Fruit fly (Drosophila melanogaster) whole organism, prepupa: ENCODE data around the gene CG6479.

Experiments used
- Blimp-1 ChIP-seq: fragments of 200-800 bp; sonication (Bioruptor generic); optimal IDR thresholded peaks from 3 replicates; lab custom pipeline; 2017; ENCODE audit warnings: missing biosample characterization, missing genetic modification characterization, mild to moderate bottlenecking, moderate library complexity, missing genetic modification reagents
- CG10631 ChIP-seq: fragments of 200-800 bp; sonication (Bioruptor generic); optimal IDR thresholded peaks from 2 replicates; lab custom pipeline; 2016; ENCODE audit warnings: missing biosample characterization, missing genetic modification characterization
- CG10669 ChIP-seq: fragments of 200-800 bp; sonication (Bioruptor generic); optimal IDR thresholded peaks from 3 replicates; lab custom pipeline; 2018; ENCODE audit warnings: missing biosample characterization, mild to moderate bottlenecking, missing genetic modification characterization, moderate library complexity
- CG11294 ChIP-seq: fragments of 200-800 bp; sonication (Bioruptor generic); IDR thresholded peaks from 2 replicates; pipeline ENCODE4 v1.3.6; 2022; ENCODE audit warnings: missing biosample characterization, missing genetic modification characterization
- CG11762 ChIP-seq: fragments of 200-800 bp; sonication (Bioruptor generic); optimal IDR thresholded peaks from 3 replicates; lab custom pipeline; 2016; ENCODE audit warnings: missing biosample characterization, missing genetic modification characterization; ENCODE audit not compliant: insufficient read depth
- CG11902 ChIP-seq: fragments of 200-800 bp; sonication (Bioruptor generic); optimal IDR thresholded peaks from 3 replicates; lab custom pipeline; 2016; ENCODE audit warnings: missing biosample characterization, missing genetic modification characterization
- CG16779 ChIP-seq: fragments of 200-800 bp; sonication (Bioruptor generic); optimal IDR thresholded peaks from 3 replicates; lab custom pipeline; 2017; ENCODE audit warnings: missing biosample characterization, mild to moderate bottlenecking, missing genetic modification characterization
- CG32006 ChIP-seq: fragments of 200-800 bp; sonication (Bioruptor generic); optimal IDR thresholded peaks from 3 replicates; lab custom pipeline; 2017; ENCODE audit warnings: missing biosample characterization, mild to moderate bottlenecking, missing genetic modification characterization
- CG34406 ChIP-seq: fragments of 200-800 bp; sonication (Bioruptor generic); optimal IDR thresholded peaks from 3 replicates; lab custom pipeline; 2016; ENCODE audit warnings: missing biosample characterization, missing genetic modification characterization
- CG3919 ChIP-seq: fragments of 200-800 bp; sonication (Bioruptor generic); optimal IDR thresholded peaks from 3 replicates; lab custom pipeline; 2016; ENCODE audit warnings: missing biosample characterization, missing genetic modification characterization
- CG6163 ChIP-seq: fragments of 200-800 bp; sonication (Bioruptor generic); IDR thresholded peaks from 3 replicates; pipeline ENCODE4 v1.3.6; 2022; ENCODE audit warnings: missing biosample characterization, missing genetic modification characterization
- CG6276 ChIP-seq: fragments of 200-800 bp; sonication (Bioruptor generic); optimal IDR thresholded peaks from 2 replicates; lab custom pipeline; 2017; ENCODE audit warnings: missing biosample characterization, mild to moderate bottlenecking, missing genetic modification characterization
- CG6808 ChIP-seq: fragments of 200-800 bp; sonication (Bioruptor generic); optimal IDR thresholded peaks from 3 replicates; lab custom pipeline; 2017; ENCODE audit warnings: missing biosample characterization, missing genetic modification characterization, mild to moderate bottlenecking, moderate library complexity, missing genetic modification reagents
- CG8119 ChIP-seq: fragments of 200-800 bp; sonication (Bioruptor generic); IDR thresholded peaks from 3 replicates; pipeline ENCODE4 v1.3.6; 2022; ENCODE audit warnings: missing biosample characterization, missing genetic modification characterization
- CG8319 ChIP-seq: fragments of 200-800 bp; sonication (Bioruptor generic); optimal IDR thresholded peaks from 3 replicates; lab custom pipeline; 2016; ENCODE audit warnings: missing biosample characterization, missing genetic modification characterization
- Eip75B ChIP-seq: fragments of 200-800 bp; sonication (Bioruptor generic); optimal IDR thresholded peaks from 3 replicates; lab custom pipeline; 2016; ENCODE audit warnings: missing biosample characterization, missing genetic modification characterization
- Eip93F ChIP-seq: fragments of 200-800 bp; sonication (Bioruptor generic); optimal IDR thresholded peaks from 2 replicates; lab custom pipeline; 2016; ENCODE audit warnings: missing biosample characterization, mild to moderate bottlenecking, missing genetic modification characterization
- Ets21C ChIP-seq: fragments of 200-800 bp; sonication (Bioruptor generic); optimal IDR thresholded peaks from 3 replicates; lab custom pipeline; 2016; ENCODE audit warnings: missing biosample characterization, missing genetic modification characterization
- Gug ChIP-seq: fragments of 200-800 bp; sonication (Bioruptor generic); IDR thresholded peaks from 2 replicates; pipeline ENCODE4 v1.3.6; 2022; ENCODE audit warnings: missing biosample characterization, missing genetic modification characterization
- Hr39 ChIP-seq: fragments of 200-800 bp; sonication (Bioruptor generic); optimal IDR thresholded peaks from 2 replicates; lab custom pipeline; 2016; ENCODE audit warnings: missing biosample characterization, missing genetic modification characterization
- Lpt ChIP-seq: fragments of 200-800 bp; sonication (Bioruptor generic); optimal IDR thresholded peaks from 3 replicates; lab custom pipeline; 2016; ENCODE audit warnings: missing biosample characterization, missing genetic modification characterization
- Met ChIP-seq: fragments of 200-800 bp; sonication (Bioruptor generic); optimal IDR thresholded peaks from 3 replicates; lab custom pipeline; 2016; ENCODE audit warnings: missing biosample characterization, missing genetic modification characterization
- OdsH ChIP-seq: fragments of 200-800 bp; sonication (Bioruptor generic); optimal IDR thresholded peaks from 3 replicates; lab custom pipeline; 2016; ENCODE audit warnings: missing biosample characterization, missing genetic modification characterization
- Smox ChIP-seq: fragments of 200-800 bp; sonication (Bioruptor generic); optimal IDR thresholded peaks from 3 replicates; lab custom pipeline; 2016; ENCODE audit warnings: missing biosample characterization, missing genetic modification characterization
- Sox102F ChIP-seq: fragments of 200-800 bp; sonication (Bioruptor generic); optimal IDR thresholded peaks from 2 replicates; lab custom pipeline; 2016; ENCODE audit warnings: missing biosample characterization, mild to moderate bottlenecking, missing genetic modification characterization
- Sox14 ChIP-seq: fragments of 200-800 bp; sonication (Bioruptor generic); optimal IDR thresholded peaks from 3 replicates; lab custom pipeline; 2016; ENCODE audit warnings: missing biosample characterization, missing genetic modification characterization
- achi ChIP-seq: fragments of 200-800 bp; sonication (Bioruptor generic); optimal IDR thresholded peaks from 3 replicates; lab custom pipeline; 2016; ENCODE audit warnings: missing biosample characterization, missing genetic modification characterization
- dac ChIP-seq: fragments of 200-800 bp; sonication (Bioruptor generic); optimal IDR thresholded peaks from 2 replicates; lab custom pipeline; 2017; ENCODE audit warnings: missing biosample characterization, mild to moderate bottlenecking, missing genetic modification characterization
- dsx ChIP-seq: fragments of 200-800 bp; optimal IDR thresholded peaks from 3 replicates; lab custom pipeline; 2019; ENCODE audit warnings: missing biosample characterization, mild to moderate bottlenecking, missing genetic modification characterization, moderate library complexity; ENCODE audit not compliant: poor library complexity, severe bottlenecking
- eg ChIP-seq: fragments of 200-800 bp; sonication (Bioruptor generic); IDR thresholded peaks from 3 replicates; pipeline ENCODE4 v1.3.6; 2022; ENCODE audit warnings: missing biosample characterization, missing genetic modification characterization
- fd59A ChIP-seq: fragments of 200-800 bp; sonication (Bioruptor generic); optimal IDR thresholded peaks from 2 replicates; lab custom pipeline; 2017; ENCODE audit warnings: missing biosample characterization, mild to moderate bottlenecking, missing genetic modification characterization, missing genetic modification reagents
- fd85E ChIP-seq: fragments of 200-800 bp; sonication (Bioruptor generic); optimal IDR thresholded peaks from 3 replicates; lab custom pipeline; 2016; ENCODE audit warnings: missing biosample characterization, missing genetic modification characterization
- lz ChIP-seq: fragments of 200-800 bp; sonication (Bioruptor generic); optimal IDR thresholded peaks from 3 replicates; lab custom pipeline; 2016; ENCODE audit warnings: missing biosample characterization, missing genetic modification characterization
- salr ChIP-seq, 2 experiments: fragments of 200-800 bp; sonication (Bioruptor generic); optimal IDR thresholded peaks; 3 replicates each; lab custom pipeline; 2016 to 2018; ENCODE audit warnings: missing biosample characterization in 2 of 2, missing genetic modification characterization in 2 of 2, mild to moderate bottlenecking in 1 of 2
- spab ChIP-seq: fragments of 200-800 bp; sonication (Bioruptor generic); optimal IDR thresholded peaks from 2 replicates; lab custom pipeline; 2017; ENCODE audit warnings: missing biosample characterization, mild to moderate bottlenecking, missing genetic modification characterization, missing genetic modification reagents
- ss ChIP-seq, 2 experiments: fragments of 200-800 bp; sonication (Bioruptor generic); optimal IDR thresholded peaks; 2 replicates in 1 of 2; 3 replicates in 1 of 2; lab custom pipeline; 2017 to 2018; ENCODE audit warnings: mild to moderate bottlenecking in 2 of 2, missing biosample characterization in 2 of 2, missing genetic modification characterization in 2 of 2, moderate library complexity in 1 of 2
- svp ChIP-seq: fragments of 200-800 bp; sonication (Bioruptor generic); peaks from one replicate; lab custom pipeline; 2016; ENCODE audit warnings: missing biosample characterization, missing genetic modification characterization

CG6479 gene

DNA sequence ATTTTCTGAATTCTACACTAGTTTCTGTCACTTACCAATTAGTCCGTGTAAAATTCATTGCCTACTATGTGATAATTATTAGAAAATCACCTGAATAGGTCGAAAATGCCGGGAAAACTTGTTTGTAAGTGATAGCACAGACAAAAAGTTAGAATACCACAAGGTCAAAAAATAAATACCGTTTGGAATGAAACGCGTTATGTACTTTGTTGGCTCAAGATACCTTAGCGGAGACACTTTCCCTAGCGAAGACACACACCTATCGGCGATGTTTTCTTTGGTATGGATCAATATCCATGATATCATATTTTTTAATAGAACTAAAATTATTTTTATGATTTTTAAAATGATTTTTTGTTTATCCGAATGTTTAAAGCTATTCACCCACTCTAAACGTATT is at the start of gene CG6479:
TSS of gene CG6479 (minus strand) at position 141 of the 400 bp plus-strand sequence.
- TF ChIP-seq Ets21C (GFP tag; lab: Kevin White, UChicago) (no peak), svp (GFP tag; lab: Kevin White, UChicago) (peak; percentile 80)

DNA sequence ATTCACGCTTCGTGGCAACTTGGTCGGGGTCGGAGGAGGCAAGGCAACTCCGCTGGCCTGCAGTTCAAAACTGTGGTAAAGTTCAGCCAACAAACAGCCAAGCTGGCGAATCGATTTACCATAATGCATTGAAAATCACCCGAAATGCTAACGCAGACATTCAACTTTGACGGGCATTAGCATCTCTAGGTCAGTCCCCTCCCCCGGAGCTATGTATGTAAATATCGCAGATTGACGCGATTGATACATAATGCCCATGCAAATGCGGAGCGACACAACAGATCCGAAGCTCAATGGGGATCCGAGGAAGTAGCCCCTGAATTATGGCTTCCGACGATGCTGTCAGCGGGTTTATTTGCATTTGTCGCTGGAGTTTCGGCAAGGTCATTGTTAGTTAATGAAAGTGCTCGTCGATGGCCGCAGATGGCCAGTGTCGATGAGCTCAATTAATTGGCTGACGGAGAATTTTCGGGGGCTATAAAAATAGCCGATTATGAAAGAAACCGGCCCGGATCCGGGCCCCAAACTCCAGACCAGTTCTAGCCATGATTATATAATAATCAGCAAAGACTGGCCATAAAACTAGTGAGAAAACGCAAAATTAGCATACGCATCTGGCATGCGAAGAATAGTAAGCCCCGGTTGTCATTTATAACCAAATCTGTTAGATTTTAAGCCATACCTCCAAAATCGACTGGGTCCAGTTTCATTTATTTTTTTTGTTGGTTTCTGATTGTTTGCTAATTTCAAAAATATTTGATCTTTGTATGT is 47.7 kb upstream of the CG6479 start:
- no peak for TF ChIP-seq CG6276
- no peak for TF ChIP-seq CG10631
- TF ChIP-seq CG10669 (GFP tag; lab: Kevin White, UChicago): no peak
- TF ChIP-seq Met: no peak
- no peak for TF ChIP-seq ss (GFP tag; optimal IDR thresholded peaks at IDR 0.05; lab: Kevin White, UChicago)
- TF ChIP-seq lz (GFP tag; lab: Kevin White, UChicago): no peak
- TF ChIP-seq spab (GFP tag; lab: Kevin White, UChicago): no peak
- no peak for TF ChIP-seq Eip75B (GFP tag; lab: Kevin White, UChicago)
- TF ChIP-seq Gug (GFP tag; lab: Robert Waterston, UW): no peak
- no peak for TF ChIP-seq Smox
- TF ChIP-seq Blimp-1 (GFP tag; lab: Kevin White, UChicago): no peak
- TF ChIP-seq CG6163 (GFP tag; lab: Robert Waterston, UW): no peak
- no peak for TF ChIP-seq CG34406 (GFP tag; lab: Kevin White, UChicago)
- no peak for TF ChIP-seq dsx (GFP tag; lab: Kevin White, UChicago)
- no peak for TF ChIP-seq OdsH
- TF ChIP-seq svp (GFP tag; lab: Kevin White, UChicago): no peak
- TF ChIP-seq achi (GFP tag; lab: Kevin White, UChicago): no peak
- TF ChIP-seq CG11902 (GFP tag; lab: Kevin White, UChicago): no peak
- no peak for TF ChIP-seq Hr39 (GFP tag; lab: Kevin White, UChicago)

DNA sequence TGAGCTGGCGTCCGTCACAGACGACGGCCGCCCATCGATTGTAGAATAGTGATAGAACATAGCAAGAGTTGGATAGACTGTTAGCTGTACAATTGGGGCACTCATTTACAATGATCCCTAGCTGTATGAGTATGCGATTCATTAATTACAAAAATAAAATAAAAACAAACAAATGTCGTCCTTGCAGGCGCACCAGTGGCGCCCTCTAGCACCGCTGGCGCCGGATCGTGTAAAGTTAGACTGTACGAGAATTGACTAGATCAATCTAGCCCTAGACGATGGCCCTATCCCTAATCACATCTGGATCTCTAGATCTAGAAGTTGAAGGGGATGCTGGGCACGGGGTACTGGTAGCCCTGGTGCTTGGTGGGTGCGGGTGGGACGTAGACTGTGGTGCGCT is 44.7 kb upstream of the CG6479 start:
- TF ChIP-seq CG8319 (GFP tag; lab: Kevin White, UChicago) (no peak), CG11762 (no peak), CG11294 (GFP tag; lab: Robert Waterston, UW) (no peak), fd59A (GFP tag; lab: Kevin White, UChicago) (no peak), CG6808 (GFP tag; lab: Kevin White, UChicago) (no peak), Lpt (GFP tag; lab: Kevin White, UChicago) (no peak), salr (GFP tag; optimal IDR thresholded peaks at IDR 0.05; lab: Kevin White, UChicago) (no peak), CG16779 (tag; lab: Kevin White, UChicago) (no peak)
- TF ChIP-seq, all 60 proteins: peak for 0

DNA sequence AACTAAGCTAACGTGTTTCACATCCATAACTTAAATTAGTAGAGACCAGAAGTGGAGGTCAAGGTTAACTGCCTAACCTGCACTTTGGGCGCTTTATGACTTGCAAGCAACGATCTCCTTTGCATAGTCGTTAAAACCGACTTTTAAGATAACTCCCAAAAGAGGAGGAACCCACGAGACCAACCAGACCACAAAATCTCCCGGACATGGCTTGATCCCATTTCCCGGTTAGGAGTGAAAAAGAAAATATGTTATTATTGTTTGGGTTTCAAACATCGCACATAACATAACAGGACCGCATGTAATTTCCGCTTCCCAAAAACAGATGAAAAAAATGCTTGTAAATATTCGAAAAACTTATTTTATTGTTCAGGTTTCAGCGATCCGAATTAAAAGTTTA is 44.2 kb upstream of the CG6479 start:
- TF ChIP-seq Sox102F (GFP tag; lab: Kevin White, UChicago) (no peak), CG8119 (GFP tag; lab: Robert Waterston, UW) (no peak), CG6276 (no peak), Eip93F (GFP tag; lab: Kevin White, UChicago) (no peak), CG3919 (GFP tag; lab: Kevin White, UChicago) (no peak), fd85E (GFP tag; lab: Kevin White, UChicago) (no peak), CG32006 (GFP tag; lab: Kevin White, UChicago) (no peak), Sox14 (no peak), dac (GFP tag; lab: Kevin White, UChicago) (no peak), achi (GFP tag; lab: Kevin White, UChicago) (no peak), eg (GFP tag; lab: Robert Waterston, UW) (no peak), Ets21C (GFP tag; lab: Kevin White, UChicago) (no peak)
